Worm (Caenorhabditis elegans) whole organism, mixed stage, embryonic: ENCODE results near the gene M01B2.13.

Experiments used
- M03D4.4 ChIP-seq: sonication (generic microtip); optimal IDR thresholded peaks from 2 replicates; lab custom pipeline; 2017; ENCODE audit warnings: mild to moderate bottlenecking, missing genetic modification characterization, missing compliant biosample characterization
- bed-3 ChIP-seq: fragments of 200-800 bp; sonication (Bioruptor generic); optimal IDR thresholded peaks from 3 replicates; lab custom pipeline; 2018; ENCODE audit warnings: mild to moderate bottlenecking, missing genetic modification characterization, moderate library complexity, missing compliant biosample characterization
- blmp-1 ChIP-seq: fragments of 150-350 bp; optimal IDR thresholded peaks from 2 replicates; lab custom pipeline; 2014; ENCODE audit warnings: missing biosample characterization, missing genetic modification characterization
- ceh-39 ChIP-seq: fragments of 150-350 bp; optimal IDR thresholded peaks from 2 replicates; lab custom pipeline; 2014; ENCODE audit warnings: missing biosample characterization, missing genetic modification characterization
- ceh-43 ChIP-seq: fragments of 200-800 bp; sonication (Bioruptor generic); optimal IDR thresholded peaks from 2 replicates; lab custom pipeline; 2018; ENCODE audit warnings: mild to moderate bottlenecking, missing genetic modification characterization, moderate library complexity, missing compliant biosample characterization
- ceh-83 ChIP-seq: fragments of 200-800 bp; sonication (Bioruptor generic); optimal IDR thresholded peaks from 2 replicates; lab custom pipeline; 2018; ENCODE audit warnings: mild to moderate bottlenecking, missing genetic modification characterization, missing compliant biosample characterization
- ces-1 ChIP-seq: fragments of 150-350 bp; optimal IDR thresholded peaks from 2 replicates; lab custom pipeline; 2014; ENCODE audit warnings: missing biosample characterization, missing genetic modification reagents, missing genetic modification characterization
- cnd-1 ChIP-seq: fragments of 200-800 bp; sonication (Bioruptor generic); optimal IDR thresholded peaks from 2 replicates; lab custom pipeline; 2018; ENCODE audit warnings: mild to moderate bottlenecking, missing genetic modification characterization, missing compliant biosample characterization
- elt-1 ChIP-seq: sonication (generic microtip); optimal IDR thresholded peaks from 2 replicates; lab custom pipeline; 2017; ENCODE audit warnings: missing genetic modification characterization, mild to moderate bottlenecking, missing compliant biosample characterization, antibody characterized with exemption, moderate library complexity, borderline replicate concordance; ENCODE audit not compliant: insufficient read depth
- elt-3 ChIP-seq: fragments of 150-350 bp; optimal IDR thresholded peaks from 2 replicates; lab custom pipeline; 2014; ENCODE audit warnings: missing biosample characterization, missing genetic modification characterization
- flh-1 ChIP-seq: fragments of 200-800 bp; sonication (Bioruptor generic); optimal IDR thresholded peaks from 2 replicates; lab custom pipeline; 2018; ENCODE audit warnings: mild to moderate bottlenecking, missing genetic modification characterization, moderate library complexity, missing compliant biosample characterization
- ham-2 ChIP-seq: fragments of 200-800 bp; sonication (Bioruptor generic); optimal IDR thresholded peaks from 2 replicates; lab custom pipeline; 2018; ENCODE audit warnings: mild to moderate bottlenecking, missing genetic modification characterization, missing compliant biosample characterization
- hlh-1 ChIP-seq: fragments of 150-350 bp; optimal IDR thresholded peaks from 2 replicates; lab custom pipeline; 2014; ENCODE audit warnings: missing biosample characterization, missing genetic modification reagents, missing genetic modification characterization
- lin-13 ChIP-seq: fragments of 150-350 bp; optimal IDR thresholded peaks from 2 replicates; lab custom pipeline; 2014; ENCODE audit warnings: missing biosample characterization, missing genetic modification characterization
- lsy-2 ChIP-seq: fragments of 150-350 bp; optimal IDR thresholded peaks from 2 replicates; lab custom pipeline; 2014; ENCODE audit warnings: missing biosample characterization, missing genetic modification characterization
- mab-5 ChIP-seq: fragments of 150-350 bp; optimal IDR thresholded peaks from 2 replicates; lab custom pipeline; 2014; ENCODE audit warnings: missing biosample characterization, missing genetic modification characterization
- mls-2 ChIP-seq: sonication (generic microtip); optimal IDR thresholded peaks from 2 replicates; lab custom pipeline; 2016; ENCODE audit warnings: mild to moderate bottlenecking, missing genetic modification characterization, moderate library complexity, missing compliant biosample characterization
- nhr-12 ChIP-seq: fragments of 150-350 bp; optimal IDR thresholded peaks from 2 replicates; lab custom pipeline; 2014; ENCODE audit warnings: missing biosample characterization, missing genetic modification characterization
- nhr-2 ChIP-seq: fragments of 150-350 bp; optimal IDR thresholded peaks from 2 replicates; lab custom pipeline; 2014; ENCODE audit warnings: missing biosample characterization, missing genetic modification characterization
- nhr-28 ChIP-seq: fragments of 150-350 bp; optimal IDR thresholded peaks from 2 replicates; lab custom pipeline; 2014; ENCODE audit warnings: missing biosample characterization, missing genetic modification characterization
- nhr-76 ChIP-seq: sonication (generic microtip); optimal IDR thresholded peaks from 2 replicates; lab custom pipeline; 2017; ENCODE audit warnings: missing biosample characterization, missing genetic modification characterization
- pha-4 ChIP-seq: fragments of 150-350 bp; optimal IDR thresholded peaks from 2 replicates; lab custom pipeline; 2018; ENCODE audit warnings: missing biosample characterization, missing genetic modification reagents, missing genetic modification characterization
- sem-2 ChIP-seq: fragments of 200-800 bp; sonication (Bioruptor generic); optimal IDR thresholded peaks from 2 replicates; lab custom pipeline; 2018; ENCODE audit warnings: mild to moderate bottlenecking, missing genetic modification characterization, missing compliant biosample characterization
- sptf-1 ChIP-seq: sonication (generic microtip); optimal IDR thresholded peaks from 2 replicates; lab custom pipeline; 2017; ENCODE audit warnings: mild to moderate bottlenecking, missing genetic modification characterization, moderate library complexity, missing compliant biosample characterization
- tbx-8 ChIP-seq: fragments of 200-800 bp; sonication (Bioruptor generic); optimal IDR thresholded peaks from 2 replicates; lab custom pipeline; 2018; ENCODE audit warnings: mild to moderate bottlenecking, missing genetic modification characterization, moderate library complexity, missing compliant biosample characterization
- unc-120 ChIP-seq: sonication (generic microtip); optimal IDR thresholded peaks from 2 replicates; lab custom pipeline; 2017; ENCODE audit warnings: missing genetic modification characterization, missing compliant biosample characterization; ENCODE audit not compliant: poor library complexity, severe bottlenecking
- unc-39 ChIP-seq: fragments of 150-350 bp; optimal IDR thresholded peaks from 2 replicates; lab custom pipeline; 2014; ENCODE audit warnings: missing biosample characterization, missing genetic modification characterization
- ztf-11 ChIP-seq: fragments of 150-350 bp; optimal IDR thresholded peaks from 2 replicates; lab custom pipeline; 2014; ENCODE audit warnings: missing biosample characterization, missing genetic modification characterization

M01B2.13 gene

DNA sequence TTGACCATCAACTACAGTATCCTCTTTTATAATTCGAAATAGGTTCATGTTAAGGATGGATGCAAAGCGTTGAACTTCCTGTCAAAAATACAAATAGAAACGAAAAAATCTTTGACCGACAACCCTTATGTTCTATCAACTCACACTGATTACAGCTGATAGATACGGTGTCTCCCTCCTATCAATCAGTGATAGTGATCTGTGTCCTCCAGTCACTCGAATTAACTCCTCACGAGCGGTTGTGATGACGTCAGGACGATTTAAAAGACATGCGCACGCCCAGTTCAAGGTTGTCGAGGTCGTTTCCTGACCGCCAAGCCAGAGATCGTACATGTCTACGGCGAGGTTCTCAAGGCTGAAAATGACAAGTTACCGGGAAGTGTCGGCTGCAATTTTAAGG is 20.3 kb upstream of the M01B2.13 start:
- no peak for TF ChIP-seq mab-5 (tag; lab: Kevin White, UChicago)
- TF ChIP-seq sptf-1 (tag; lab: Kevin White, UChicago) = no peak
- no peak for TF ChIP-seq nhr-12 (tag; lab: Kevin White, UChicago)

DNA sequence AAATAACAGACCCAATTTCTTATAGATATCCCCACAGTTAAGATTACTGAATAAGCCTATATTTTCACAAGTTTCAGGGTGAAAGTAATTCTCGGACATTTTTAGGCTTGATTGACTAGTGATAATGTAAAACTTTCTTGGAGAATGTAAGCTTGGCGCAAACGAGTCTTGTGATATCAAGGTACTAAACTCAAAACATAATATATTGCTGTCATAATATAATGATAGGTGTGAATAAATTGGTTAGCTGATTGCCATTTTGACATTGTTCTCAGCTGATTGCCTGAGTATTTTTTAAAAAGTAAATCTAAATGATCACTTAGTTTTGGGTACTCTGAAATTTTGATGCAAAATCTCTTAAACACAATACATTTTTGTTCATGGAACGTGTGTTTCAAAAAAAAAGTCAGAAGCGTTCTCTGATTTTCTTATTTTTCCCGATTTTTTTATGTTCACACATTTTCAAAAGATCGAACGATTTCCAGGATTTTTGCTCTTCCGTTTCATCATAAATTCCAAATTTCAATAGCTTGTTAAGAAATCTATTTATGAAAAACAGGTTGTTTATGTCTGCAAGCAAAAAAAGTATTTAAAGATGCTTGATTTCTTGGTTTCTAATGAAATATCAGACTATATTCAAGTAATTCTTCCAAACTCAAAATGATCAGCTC is 15.7 kb upstream of the M01B2.13 start, which contains the start of the genes srw-19 and srx-51:
Gene srw-19 (minus strand): TSS at position 101 of the 671 bp plus-strand sequence.
Gene srx-51 (plus strand): TSS at position 621 of the 671 bp plus-strand sequence.
- no peak for TF ChIP-seq nhr-28
- no peak for TF ChIP-seq ceh-39 (tag; lab: Kevin White, UChicago)
- no peak for TF ChIP-seq ceh-43 (GFP tag; lab: Kevin White, UChicago)
- no peak for TF ChIP-seq mls-2
- no peak for TF ChIP-seq mab-5 (tag; lab: Kevin White, UChicago)

DNA sequence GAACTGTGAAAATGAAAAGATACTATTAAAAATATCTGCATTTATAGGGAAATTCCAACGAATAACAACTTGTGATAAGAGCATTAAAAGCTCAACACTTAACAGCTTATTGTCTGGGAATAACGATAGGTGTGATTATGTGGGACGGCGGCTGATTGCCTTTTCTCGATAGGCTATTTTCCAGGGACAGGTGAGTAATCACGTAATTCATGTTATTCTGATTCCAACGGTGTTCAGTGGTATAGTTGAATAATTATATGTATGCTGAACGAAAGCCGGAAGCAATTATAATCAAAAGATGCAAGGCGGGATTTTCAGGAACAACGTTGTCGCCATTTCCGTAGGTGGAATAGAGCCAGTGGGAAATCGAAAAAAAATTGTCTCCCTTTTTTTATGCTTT is 11.2 kb upstream of the M01B2.13 start, which contains the start of gene srw-17:
Gene srw-17 (minus strand): TSS at position 101 of the 400 bp plus-strand sequence.
- TF ChIP-seq M03D4.4 (no peak), cnd-1 (tag; lab: Kevin White, UChicago) (no peak), ces-1 (GFP tag; lab: Kevin White, UChicago) (no peak), lsy-2 (no peak), nhr-76 (tag; lab: Kevin White, UChicago) (no peak), ztf-11 (tag; lab: Kevin White, UChicago) (no peak), nhr-2 (no peak)
- TF ChIP-seq, all 35 proteins: peak for 0

DNA sequence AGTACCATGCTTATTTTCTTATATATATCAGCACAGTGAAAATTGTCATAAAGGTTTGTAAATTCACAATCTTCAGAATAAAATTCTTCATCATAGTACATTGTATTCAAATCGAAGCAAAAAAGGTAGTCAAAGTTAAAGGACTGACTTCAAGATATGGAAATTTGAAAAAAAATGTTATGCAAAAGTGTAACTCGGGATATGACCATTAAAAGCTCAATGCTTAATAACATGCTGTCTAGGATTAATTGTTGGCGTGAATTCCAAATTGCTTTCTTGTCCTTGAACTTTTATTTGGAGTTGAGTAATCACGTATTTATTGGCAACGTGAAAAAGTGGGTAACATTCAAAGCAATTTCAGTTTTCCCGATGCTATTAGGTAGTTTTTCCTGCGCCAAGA is 9.0 kb upstream of the M01B2.13 start, which contains the start of gene srw-16:
Gene srw-16 (minus strand): TSS at position 101 of the 400 bp plus-strand sequence.
- no peak for TF ChIP-seq ztf-11 (tag; lab: Kevin White, UChicago)
- no peak for TF ChIP-seq lin-13 (tag; lab: Kevin White, UChicago)
- no peak for TF ChIP-seq lsy-2
- no peak for TF ChIP-seq sptf-1 (tag; lab: Kevin White, UChicago)
- no peak for TF ChIP-seq elt-1 (tag; lab: Kevin White, UChicago)
- no peak for TF ChIP-seq ham-2 (GFP tag; lab: Kevin White, UChicago)
- no peak for TF ChIP-seq ces-1 (GFP tag; lab: Kevin White, UChicago)
- no peak for TF ChIP-seq nhr-76 (tag; lab: Kevin White, UChicago)
- no peak for TF ChIP-seq elt-3 (tag; lab: Kevin White, UChicago)
- TF ChIP-seq bed-3 (GFP tag; lab: Kevin White, UChicago) = no peak

DNA sequence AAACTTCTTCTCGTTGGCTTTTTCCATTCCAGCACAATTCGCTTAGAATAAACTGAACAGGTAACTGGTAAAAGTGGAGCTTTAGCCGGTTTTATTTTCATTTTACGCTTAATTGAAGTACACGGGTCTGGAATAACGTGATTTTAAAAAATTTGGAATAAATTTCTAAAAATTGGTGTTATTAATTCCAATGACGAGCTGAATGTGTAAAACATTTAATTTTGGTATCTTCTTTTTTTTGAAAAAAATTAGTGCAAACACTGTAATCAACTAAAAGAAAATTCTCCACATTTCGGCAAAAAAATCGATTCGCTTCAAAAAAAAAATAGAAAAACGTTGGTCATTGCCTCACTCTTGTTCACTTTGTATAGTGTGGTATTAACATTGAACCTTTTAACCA is 6.5 kb upstream of the M01B2.13 start, which contains the start of gene T10H4.4:
Gene T10H4.4 (minus strand): TSS at position 101 of the 400 bp plus-strand sequence.
- TF ChIP-seq nhr-28 (no peak), blmp-1 (tag; lab: Kevin White, UChicago) (no peak), ztf-11 (tag; lab: Kevin White, UChicago) (no peak), sem-2 (GFP tag; lab: Kevin White, UChicago) (no peak), unc-39 (tag; lab: Kevin White, UChicago) (no peak), tbx-8 (no peak)

DNA sequence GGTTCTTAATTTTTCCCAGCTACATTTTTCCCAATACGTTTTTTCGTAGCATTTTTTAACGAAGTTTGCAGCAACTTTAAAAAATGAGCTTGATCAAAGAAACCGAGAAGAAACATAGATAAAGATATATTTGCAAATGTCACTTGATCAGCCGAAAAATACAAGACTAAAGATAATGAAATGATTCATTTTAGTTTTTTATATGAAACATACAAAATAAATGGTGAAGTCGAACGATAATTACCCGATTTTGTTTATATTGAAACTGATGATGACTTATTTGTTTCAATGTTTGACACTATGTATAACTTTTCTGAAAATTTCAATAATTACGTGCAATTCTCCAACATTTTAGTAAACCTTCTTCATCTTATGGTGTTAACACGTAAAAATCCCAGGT is 2.6 kb upstream of the M01B2.13 start, which contains the start of gene srw-22:
Gene srw-22 (plus strand): TSS at position 301 of the 400 bp plus-strand sequence.
- TF ChIP-seq elt-3 (tag; lab: Kevin White, UChicago) (no peak), ceh-43 (GFP tag; lab: Kevin White, UChicago) (no peak), nhr-28 (no peak), mab-5 (tag; lab: Kevin White, UChicago) (no peak), nhr-76 (tag; lab: Kevin White, UChicago) (no peak), flh-1 (GFP tag; lab: Kevin White, UChicago) (no peak), ces-1 (GFP tag; lab: Kevin White, UChicago) (no peak), lin-13 (tag; lab: Kevin White, UChicago) (no peak), tbx-8 (no peak), unc-120 (no peak), ceh-83 (GFP tag; lab: Kevin White, UChicago) (no peak), pha-4 (tag; lab: Kevin White, UChicago) (no peak), hlh-1 (tag; lab: Kevin White, UChicago) (no peak), unc-39 (tag; lab: Kevin White, UChicago) (no peak), blmp-1 (tag; lab: Kevin White, UChicago) (no peak), M03D4.4 (no peak), sptf-1 (tag; lab: Kevin White, UChicago) (no peak)
